Comparison of ENCODE assay signal across 5 worm cellular contexts in the genomic region with DNA sequence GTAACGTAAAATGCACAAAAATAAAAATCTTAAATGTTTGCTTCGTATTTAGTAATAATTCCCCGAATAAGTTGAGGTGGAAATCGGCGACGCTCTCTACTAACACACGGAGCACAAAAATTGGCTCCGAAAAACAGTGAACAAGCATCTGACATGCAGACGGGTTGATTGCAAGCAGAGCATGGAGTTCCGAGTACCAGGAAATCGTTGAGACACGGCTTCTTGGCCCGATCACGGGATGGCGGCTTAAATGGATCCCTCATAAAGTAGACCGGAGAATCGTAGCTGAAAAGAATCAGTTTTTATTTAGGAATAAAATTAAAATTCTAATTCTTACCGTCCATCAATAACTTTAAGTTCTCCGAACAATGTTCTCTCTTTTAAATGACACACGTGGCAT.
TF ChIP-seq lines count a peak whose summit lies in the region.

No protein-coding gene starts in this region.

TF ChIP-seq in whole organism, L4 larva, 104 proteins besides CTCF, POLR2A, EP300 and RAD21:
- TF ChIP-seq madf-9 (GFP tag; conservative IDR thresholded peaks at IDR 0.05; lab: Robert Waterston, UW) = no peak
- TF ChIP-seq ceh-20 (GFP tag; IDR thresholded peaks at IDR 0.05; lab: Robert Waterston, UW) = no peak
- TF ChIP-seq aha-1 (tag; lab: Kevin White, UChicago) = peak; percentile 86
- no peak for TF ChIP-seq F44E2.7 (GFP tag; IDR thresholded peaks at IDR 0.05; lab: Robert Waterston, UW)
- TF ChIP-seq R02D3.7 (tag; optimal IDR thresholded peaks at IDR 0.05; lab: Kevin White, UChicago) = no peak

TF ChIP-seq in whole organism, early embryonic, 17 proteins besides CTCF, POLR2A, EP300 and RAD21:
- peak; percentile 61 for TF ChIP-seq ama-1 (optimal IDR thresholded peaks at IDR 0.05; lab: Kevin White, UChicago)
- no peak for TF ChIP-seq flt-1 (GFP tag; IDR thresholded peaks at IDR 0.05; lab: Robert Waterston, UW)

TF ChIP-seq in whole organism, midembryonic, 9 proteins besides CTCF, POLR2A, EP300 and RAD21:
- TF ChIP-seq T22C8.4 (GFP tag; IDR thresholded peaks at IDR 0.05; lab: Robert Waterston, UW) (no peak), flt-1 (GFP tag; IDR thresholded peaks at IDR 0.05; lab: Robert Waterston, UW) (0 out of 2 replicates have a peak, but pooled peaks have one; percentile 35)

TF ChIP-seq in whole organism, mixed stage, embryonic, 35 proteins besides CTCF, POLR2A, EP300 and RAD21:
- no peak for TF ChIP-seq mep-1 (tag; optimal IDR thresholded peaks at IDR 0.05; lab: Kevin White, UChicago)
- TF ChIP-seq ceh-39 (tag; optimal IDR thresholded peaks at IDR 0.05; lab: Kevin White, UChicago) = no peak
- peak; percentile 15 for TF ChIP-seq ceh-83 (GFP tag; optimal IDR thresholded peaks at IDR 0.05; lab: Kevin White, UChicago)
- no peak for TF ChIP-seq nhr-12 (tag; optimal IDR thresholded peaks at IDR 0.05; lab: Kevin White, UChicago)
- TF ChIP-seq M03D4.4 (tag; optimal IDR thresholded peaks at IDR 0.05; lab: Kevin White, UChicago) = no peak

TF ChIP-seq in whole organism, young adult, 124 proteins besides CTCF, POLR2A, EP300 and RAD21:
- peak; percentile 0 for TF ChIP-seq snpc-1.3 (tag; optimal IDR thresholded peaks at IDR 0.05; lab: Kevin White, UChicago; ENCODE audit: insufficient read depth)
- TF ChIP-seq nfyb-1 (GFP tag; IDR thresholded peaks at IDR 0.05; lab: Robert Waterston, UW) = peak; percentile 59; the same call in 1 of the 2 replicates
- 0 out of 2 replicates have a peak, but pooled peaks have one; percentile 2 for TF ChIP-seq madf-3 (GFP tag; IDR thresholded peaks at IDR 0.05; lab: Robert Waterston, UW)
- no peak for TF ChIP-seq sea-2 (GFP tag; IDR thresholded peaks at IDR 0.05; lab: Robert Waterston, UW)
- no peak for TF ChIP-seq T26A5.8 (tag; optimal IDR thresholded peaks at IDR 0.05; lab: Kevin White, UChicago)
- 0 out of 2 replicates have a peak, but pooled peaks have one; percentile 13 for TF ChIP-seq D2030.7 (GFP tag; IDR thresholded peaks at IDR 0.05; lab: Robert Waterston, UW)
- TF ChIP-seq ztf-3 (GFP tag; optimal IDR thresholded peaks at IDR 0.05; lab: Kevin White, UChicago) = no peak
- 0 out of 2 replicates have a peak, but pooled peaks have one; percentile 9 for TF ChIP-seq B0019.2 (GFP tag; conservative IDR thresholded peaks at IDR 0.05; lab: Robert Waterston, UW)
- TF ChIP-seq F33H1.4 (GFP tag; IDR thresholded peaks at IDR 0.05; lab: Robert Waterston, UW) = peak; percentile 34; the same call in 1 of the 2 replicates
- 0 out of 2 replicates have a peak, but pooled peaks have one; percentile 4 for TF ChIP-seq mcd-1 (GFP tag; IDR thresholded peaks at IDR 0.05; lab: Robert Waterston, UW)
- peak; percentile 22; the same call in 1 of the 2 replicates for TF ChIP-seq madf-6 (GFP tag; IDR thresholded peaks at IDR 0.05; lab: Robert Waterston, UW)
- no peak for TF ChIP-seq madf-10 (tag; optimal IDR thresholded peaks at IDR 0.05; lab: Kevin White, UChicago)
- 0 out of 2 replicates have a peak, but pooled peaks have one; percentile 32 for TF ChIP-seq hsf-1 (GFP tag; IDR thresholded peaks at IDR 0.05; lab: Robert Waterston, UW)
